Worm (Caenorhabditis elegans) whole organism, young adult: ENCODE data around the gene W02F12.4.

ENCODE experiments used
- F49E8.2 ChIP-seq: sonication (generic microtip); optimal IDR thresholded peaks from 3 replicates; lab custom pipeline; 2017; ENCODE audit warnings: missing genetic modification characterization, mild to moderate bottlenecking, missing compliant biosample characterization, antibody characterized with exemption, moderate library complexity; ENCODE audit not compliant: insufficient read depth
- Y53F4B.3 ChIP-seq: fragments of 200-800 bp; sonication (Bioruptor generic); IDR thresholded peaks from 2 replicates; pipeline ENCODE4 v1.3.6; 2022; ENCODE audit warnings: missing genetic modification reagents, missing genetic modification characterization, missing compliant biosample characterization
- Y53G8AR.9 ChIP-seq: fragments of 200-800 bp; sonication (Bioruptor generic); conservative IDR thresholded peaks from 2 replicates; pipeline ENCODE4 v1.3.6; 2022; ENCODE audit warnings: missing genetic modification reagents, missing genetic modification characterization, missing compliant biosample characterization
- Y56A3A.18 ChIP-seq: fragments of 200-800 bp; sonication (Bioruptor generic); IDR thresholded peaks from 2 replicates; pipeline ENCODE4 v1.3.6; 2022; ENCODE audit warnings: missing genetic modification reagents, missing genetic modification characterization, missing compliant biosample characterization
- atf-7 ChIP-seq: sonication (generic microtip); optimal IDR thresholded peaks from 2 replicates; lab custom pipeline; 2017; ENCODE audit warnings: mild to moderate bottlenecking, missing genetic modification characterization, missing compliant biosample characterization
- athp-1 ChIP-seq: sonication (generic microtip); optimal IDR thresholded peaks from 2 replicates; lab custom pipeline; 2017; ENCODE audit warnings: mild to moderate bottlenecking, missing genetic modification characterization, missing compliant biosample characterization
- cebp-1 ChIP-seq, 2 experiments: fragments of 200-800 bp in 1 of 2; sonication (Bioruptor generic) in 1 of 2; sonication (generic microtip) in 1 of 2; IDR thresholded peaks in 1 of 2; optimal IDR thresholded peaks in 1 of 2; 2 replicates each; pipeline versions ENCODE4 v1.3.6 to Lab custom; 2017 to 2022; ENCODE audit warnings: missing compliant biosample characterization in 2 of 2, missing genetic modification characterization in 2 of 2, mild to moderate bottlenecking in 1 of 2, missing genetic modification reagents in 1 of 2, moderate library complexity in 1 of 2
- chd-7 ChIP-seq: sonication (generic microtip); optimal IDR thresholded peaks from 2 replicates; lab custom pipeline; 2016; ENCODE audit warnings: mild to moderate bottlenecking, missing genetic modification characterization, moderate library complexity, missing compliant biosample characterization
- ets-4 ChIP-seq: fragments of 200-800 bp; sonication (Bioruptor generic); optimal IDR thresholded peaks from 2 replicates; lab custom pipeline; 2018; ENCODE audit warnings: mild to moderate bottlenecking, missing genetic modification characterization, missing compliant biosample characterization
- hmg-1.2 ChIP-seq: fragments of 200-800 bp; sonication (Bioruptor generic); IDR thresholded peaks from 2 replicates; pipeline ENCODE4 v1.3.6; 2022; ENCODE audit warnings: missing genetic modification reagents, missing genetic modification characterization, missing compliant biosample characterization
- hmg-20 ChIP-seq: fragments of 200-800 bp; sonication (Bioruptor generic); IDR thresholded peaks from 2 replicates; pipeline ENCODE4 v1.3.6; 2022; ENCODE audit warnings: missing genetic modification reagents, missing genetic modification characterization, missing compliant biosample characterization
- hsf-1 ChIP-seq: fragments of 200-800 bp; sonication (Bioruptor generic); IDR thresholded peaks from 2 replicates; pipeline ENCODE4 v1.3.6; 2022; ENCODE audit warnings: missing genetic modification reagents, missing genetic modification characterization, missing compliant biosample characterization
- lag-1 ChIP-seq: fragments of 200-800 bp; sonication (Bioruptor generic); IDR thresholded peaks from 2 replicates; pipeline ENCODE4 v1.3.6; 2022; ENCODE audit warnings: missing genetic modification reagents, missing genetic modification characterization, missing compliant biosample characterization
- lin-40 ChIP-seq: sonication (generic microtip); optimal IDR thresholded peaks from 2 replicates; lab custom pipeline; 2016; ENCODE audit warnings: missing genetic modification characterization, mild to moderate bottlenecking, missing compliant biosample characterization, missing genotype, missing genetic modification reagents
- madf-10 ChIP-seq: sonication (generic microtip); optimal IDR thresholded peaks from 2 replicates; lab custom pipeline; 2016; ENCODE audit warnings: mild to moderate bottlenecking, missing genetic modification characterization, missing compliant biosample characterization
- madf-3 ChIP-seq: fragments of 200-800 bp; sonication (Bioruptor generic); IDR thresholded peaks from 2 replicates; pipeline ENCODE4 v1.3.6; 2022; ENCODE audit warnings: missing genetic modification reagents, missing genetic modification characterization, missing compliant biosample characterization
- mcd-1 ChIP-seq: fragments of 200-800 bp; sonication (Bioruptor generic); IDR thresholded peaks from 2 replicates; pipeline ENCODE4 v1.3.6; 2022; ENCODE audit warnings: missing genetic modification reagents, missing genetic modification characterization, missing compliant biosample characterization
- mxl-1 ChIP-seq: sonication (generic microtip); optimal IDR thresholded peaks from 2 replicates; lab custom pipeline; 2016; ENCODE audit warnings: missing genetic modification characterization, missing compliant biosample characterization
- nhr-120 ChIP-seq: fragments of 200-800 bp; sonication (Bioruptor generic); IDR thresholded peaks from 2 replicates; pipeline ENCODE4 v1.3.6; 2022; ENCODE audit warnings: missing genetic modification characterization, missing compliant biosample characterization
- nhr-80 ChIP-seq: sonication (generic microtip); optimal IDR thresholded peaks from 2 replicates; lab custom pipeline; 2016; ENCODE audit warnings: missing genetic modification characterization, missing compliant biosample characterization
- pbrm-1 ChIP-seq: fragments of 200-800 bp; sonication (Bioruptor generic); IDR thresholded peaks from 2 replicates; pipeline ENCODE4 v1.3.6; 2022; ENCODE audit warnings: missing genetic modification reagents, missing genetic modification characterization, missing compliant biosample characterization
- sdz-38 ChIP-seq: sonication (generic microtip); optimal IDR thresholded peaks from 2 replicates; lab custom pipeline; 2016; ENCODE audit warnings: missing genotype, missing genetic modification characterization, missing compliant biosample characterization
- snpc-1.1 ChIP-seq: sonication (generic microtip); optimal IDR thresholded peaks from 2 replicates; lab custom pipeline; 2017; ENCODE audit warnings: missing genetic modification characterization, mild to moderate bottlenecking, missing compliant biosample characterization, antibody characterized with exemption, moderate library complexity, missing genotype, missing genetic modification reagents; ENCODE audit not compliant: insufficient read depth
- snpc-4 ChIP-seq, 5 experiments: fragments of 150-350 bp in 1 of 5; sonication (generic microtip) in 4 of 5; optimal IDR thresholded peaks; 2 replicates each; lab custom pipeline; 2014 to 2018; ENCODE audit warnings: missing genetic modification characterization in 5 of 5, missing biosample characterization in 3 of 5, antibody characterized with exemption in 2 of 5, mild to moderate bottlenecking in 2 of 5, missing compliant biosample characterization in 2 of 5, missing genotype in 2 of 5, moderate library complexity in 2 of 5, missing genetic modification reagents in 1 of 5
- tbp1 ChIP-seq: fragments of 200-800 bp; sonication (Bioruptor generic); optimal IDR thresholded peaks from 2 replicates; lab custom pipeline; 2018; ENCODE audit warnings: mild to moderate bottlenecking, missing genetic modification characterization, missing compliant biosample characterization
- zfh-2 ChIP-seq: fragments of 200-800 bp; sonication (Bioruptor generic); conservative IDR thresholded peaks from 2 replicates; pipeline ENCODE4 v1.3.6; 2022; ENCODE audit warnings: missing genetic modification reagents, missing genetic modification characterization, missing compliant biosample characterization
- ztf-26 ChIP-seq: sonication (generic microtip); optimal IDR thresholded peaks from 2 replicates; lab custom pipeline; 2017; ENCODE audit warnings: missing genetic modification characterization, missing compliant biosample characterization
- ztf-3 ChIP-seq: fragments of 200-800 bp; sonication (Bioruptor generic); optimal IDR thresholded peaks from 2 replicates; lab custom pipeline; 2018; ENCODE audit warnings: mild to moderate bottlenecking, missing genetic modification characterization, missing compliant biosample characterization
- ztf-6 ChIP-seq: fragments of 200-800 bp; sonication (Bioruptor generic); IDR thresholded peaks from 2 replicates; pipeline ENCODE4 v1.3.6; 2022; ENCODE audit warnings: missing genetic modification reagents, missing genetic modification characterization, missing compliant biosample characterization

Gene W02F12.4

DNA sequence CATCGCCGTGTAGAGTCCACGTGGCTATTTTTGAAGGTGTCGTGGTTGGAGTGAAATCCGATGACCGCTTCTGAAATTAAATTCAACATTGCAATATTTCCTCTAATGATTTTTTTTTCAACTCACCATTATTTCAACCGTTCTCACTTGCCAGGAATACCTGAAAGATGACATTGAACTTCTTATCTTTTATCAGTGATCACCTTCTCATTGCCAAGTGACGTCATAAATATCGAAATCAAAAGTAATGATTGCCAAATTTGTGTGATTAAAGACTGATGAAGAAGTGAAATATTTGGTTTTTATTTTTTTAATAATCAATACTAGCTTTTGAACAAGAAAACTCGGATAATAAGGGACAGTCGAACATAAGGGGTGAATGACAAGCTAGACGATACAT, at the start of gene W02F12.4:
TSS of gene W02F12.4 (minus strand) at position 164 of the 400 bp plus-strand sequence.
- TF ChIP-seq lag-1 (GFP tag; lab: Robert Waterston, UW): no peak
- TF ChIP-seq mxl-1: no peak
- no peak for TF ChIP-seq ztf-6 (GFP tag; lab: Robert Waterston, UW)
- no peak for TF ChIP-seq athp-1 (tag; lab: Kevin White, UChicago)
- TF ChIP-seq nhr-120: no peak
- TF ChIP-seq Y53F4B.3 (GFP tag; lab: Robert Waterston, UW): no peak
- no peak for TF ChIP-seq mcd-1 (GFP tag; lab: Robert Waterston, UW)
- no peak for TF ChIP-seq F49E8.2 (tag; lab: Kevin White, UChicago)
- TF ChIP-seq hmg-20 (GFP tag; lab: Robert Waterston, UW): no peak
- TF ChIP-seq Y56A3A.18 (GFP tag; lab: Robert Waterston, UW): no peak
- peak; percentile 34 for TF ChIP-seq lin-40 (tag; lab: Kevin White, UChicago)
- TF ChIP-seq Y53G8AR.9 (GFP tag; lab: Robert Waterston, UW): peak; percentile 56; the same call in 1 of the 2 replicates
- peak; percentile 33 for TF ChIP-seq ztf-26 (tag; lab: Kevin White, UChicago)
- no peak for TF ChIP-seq pbrm-1 (GFP tag; lab: Robert Waterston, UW)
- TF ChIP-seq cebp-1 (GFP tag; IDR thresholded peaks at IDR 0.05; lab: Robert Waterston, UW): no peak
- peak; percentile 38 for TF ChIP-seq cebp-1 (tag; optimal IDR thresholded peaks at IDR 0.05; lab: Kevin White, UChicago)
- no peak for TF ChIP-seq snpc-1.1 (tag; lab: Kevin White, UChicago)
- no peak for TF ChIP-seq sdz-38
- TF ChIP-seq snpc-4 (GFP tag; optimal IDR thresholded peaks at IDR 0.05; lab: Kevin White, UChicago): no peak
- no peak for TF ChIP-seq snpc-4 (tag; optimal IDR thresholded peaks at IDR 0.05; lab: Kevin White, UChicago)
- TF ChIP-seq chd-7 (tag; lab: Kevin White, UChicago): no peak
- TF ChIP-seq nhr-80 (tag; lab: Kevin White, UChicago): peak; percentile 69
- TF ChIP-seq tbp1 (GFP tag; lab: Kevin White, UChicago): peak; percentile 20
- TF ChIP-seq madf-3 (GFP tag; lab: Robert Waterston, UW): no peak
- TF ChIP-seq ets-4 (GFP tag; lab: Kevin White, UChicago): no peak
- peak; percentile 90 for TF ChIP-seq atf-7 (tag; lab: Kevin White, UChicago)

DNA sequence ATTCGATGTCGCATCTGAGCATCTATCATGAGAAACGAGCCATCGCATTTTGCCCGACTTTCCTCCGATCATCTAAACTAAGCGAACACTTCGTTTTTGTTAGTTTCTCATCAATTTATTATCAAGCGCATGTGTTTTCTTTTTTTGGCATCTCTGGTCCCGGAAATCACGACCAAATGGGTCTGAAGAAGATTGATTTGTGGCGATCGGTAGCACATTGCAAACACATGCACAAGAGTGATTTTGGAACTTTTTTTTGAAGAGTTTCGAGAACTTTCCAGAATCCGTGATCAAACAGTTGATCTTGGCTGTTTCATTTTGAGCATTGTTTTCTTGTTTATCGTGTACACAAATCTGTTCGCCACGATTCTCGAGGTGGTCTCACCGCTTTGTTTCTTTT, 46.5 kb upstream of the W02F12.4 start:
- peak; percentile 21; the same call in 1 of the 2 replicates for TF ChIP-seq hsf-1 (GFP tag; lab: Robert Waterston, UW)
- TF ChIP-seq cebp-1 (GFP tag; IDR thresholded peaks at IDR 0.05; lab: Robert Waterston, UW): no peak
- TF ChIP-seq cebp-1 (tag; optimal IDR thresholded peaks at IDR 0.05; lab: Kevin White, UChicago): no peak
- TF ChIP-seq atf-7 (tag; lab: Kevin White, UChicago): no peak

- TF ChIP-seq madf-10 (no peak), zfh-2 (GFP tag; lab: Robert Waterston, UW) (peak; percentile 58)
Measured at ce11 chrV:6751493-6752100, 44.9 kb upstream of the W02F12.4 start.

- TF ChIP-seq nhr-120 (no peak), hmg-1.2 (GFP tag; lab: Robert Waterston, UW) (0 out of 2 replicates have a peak, but pooled peaks have one; percentile 13)
Measured at ce11 chrV:6744774-6745173, 38.0 kb upstream of the W02F12.4 start, which contains the start of gene T25F10.3. T25F10.3 (plus strand) TSS chrV:6745081.

- TF ChIP-seq cebp-1 (GFP tag; IDR thresholded peaks at IDR 0.05; lab: Robert Waterston, UW) (no peak), cebp-1 (tag; optimal IDR thresholded peaks at IDR 0.05; lab: Kevin White, UChicago) (peak; percentile 62), ztf-3 (GFP tag; lab: Kevin White, UChicago) (no peak)
Measured at ce11 chrV:6736877-6737276, 30.1 kb upstream of the W02F12.4 start.
